Worm (Caenorhabditis elegans): ENCODE data around the gene K04A8.1.

K04A8.1 gene

DNA sequence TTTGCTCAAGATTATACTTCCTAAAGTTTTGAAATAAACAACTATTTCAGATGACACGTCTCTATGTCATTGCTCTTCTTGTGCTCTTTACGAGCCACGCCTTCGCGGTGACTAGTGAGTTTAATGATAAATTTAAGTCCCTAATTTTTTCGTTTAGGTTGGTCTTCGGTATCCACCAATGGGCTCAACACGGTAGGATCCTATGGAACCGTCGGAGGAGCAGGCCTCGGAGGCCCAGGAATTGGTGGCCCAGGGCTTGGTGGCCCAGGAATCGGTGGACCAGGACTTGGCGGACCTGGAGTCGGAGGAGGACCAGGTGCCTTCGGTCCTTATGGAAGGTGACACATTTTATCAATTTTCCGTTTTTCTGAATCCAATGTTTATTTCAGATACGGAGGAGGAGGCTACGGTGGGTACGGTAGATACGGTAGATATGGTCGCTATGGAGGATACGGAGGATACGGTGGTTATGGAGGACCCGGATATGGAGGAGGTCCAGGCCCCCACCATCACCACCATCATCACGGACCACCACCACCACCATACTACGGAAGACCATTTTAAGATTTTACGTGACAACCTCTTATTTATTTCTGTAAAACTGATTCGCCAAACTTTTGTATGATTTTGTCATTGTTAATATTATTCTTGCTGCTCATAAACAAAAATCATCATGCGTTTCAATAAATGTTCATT is 45.6 kb upstream of the K04A8.1 start, which contains the start of the genes F46E10.2 and F46E10.18:
F46E10.2 (plus strand) TSS at position 51 of the 696 bp plus-strand sequence.
F46E10.18 (plus strand) TSS at position 646 of the 696 bp plus-strand sequence.
- TF ChIP-seq hmg-1.2 (GFP tag; IDR thresholded peaks at IDR 0.05): 0 out of 2 replicates have a peak, but pooled peaks have one; percentile 6
- TF ChIP-seq nhr-120 (GFP tag; IDR thresholded peaks at IDR 0.05): 0 out of 2 replicates have a peak, but pooled peaks have one; percentile 46
- TF ChIP-seq zfh-2 (GFP tag; conservative IDR thresholded peaks at IDR 0.05): peak; percentile 84
- TF ChIP-seq fkh-3 (tag; optimal IDR thresholded peaks at IDR 0.05): no peak
- no peak for TF ChIP-seq B0261.1 (tag; optimal IDR thresholded peaks at IDR 0.05)
- TF ChIP-seq egrh-3 (GFP tag; IDR thresholded peaks at IDR 0.05): peak; percentile 31; the same call in 1 of the 2 replicates

DNA sequence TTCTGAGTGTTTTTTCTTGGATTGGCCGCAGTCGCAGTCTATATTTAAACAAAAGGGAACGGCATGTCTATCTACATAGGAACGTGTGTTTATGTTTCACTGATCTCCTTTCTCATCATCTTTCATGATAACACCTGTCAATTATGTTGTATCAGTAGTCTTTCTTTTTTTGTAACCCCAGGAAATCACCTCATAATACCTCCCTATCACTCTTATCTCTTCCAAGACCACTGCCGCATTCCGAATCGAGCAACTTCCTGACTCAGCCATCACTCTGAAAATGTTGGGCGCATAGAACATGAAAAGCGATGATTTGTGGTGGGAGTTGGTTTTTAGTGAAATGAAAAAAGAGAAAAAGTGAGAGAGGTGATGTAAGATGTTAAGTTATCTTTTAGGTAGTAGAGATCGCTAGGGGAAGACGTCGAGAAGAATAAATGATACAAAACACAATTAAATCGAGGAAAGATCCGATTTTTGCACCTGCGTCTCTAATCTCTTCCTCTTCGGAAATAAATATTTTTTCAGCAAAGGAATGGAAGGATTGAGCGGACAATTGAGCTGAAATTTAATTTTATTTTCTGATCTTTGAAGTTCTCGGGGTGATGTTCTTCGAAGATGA is 43.1 kb upstream of the K04A8.1 start:
- TF ChIP-seq atf-7 (tag; optimal IDR thresholded peaks at IDR 0.05): peak; percentile 68
- TF ChIP-seq egl-44 (GFP tag; IDR thresholded peaks at IDR 0.05): peak; percentile 49; the same call in 1 of the 2 replicates
- peak; percentile 4 for TF ChIP-seq nhr-90 (tag; optimal IDR thresholded peaks at IDR 0.05)
- peak; percentile 94 for TF ChIP-seq ets-4 (GFP tag; optimal IDR thresholded peaks at IDR 0.05)
- peak; percentile 72 for TF ChIP-seq dox-1 (GFP tag; IDR thresholded peaks at IDR 0.05)
- no peak for TF ChIP-seq B0261.1 (tag; optimal IDR thresholded peaks at IDR 0.05)
- no peak for TF ChIP-seq Y53F4B.3 (GFP tag; IDR thresholded peaks at IDR 0.05)
- TF ChIP-seq unc-130 (GFP tag; optimal IDR thresholded peaks at IDR 0.05): no peak
- 0 out of 2 replicates have a peak, but pooled peaks have one; percentile 16 for TF ChIP-seq B0336.3 (GFP tag; IDR thresholded peaks at IDR 0.05)
- peak; percentile 41 for TF ChIP-seq unc-62 (GFP tag; optimal IDR thresholded peaks at IDR 0.05)
- peak; percentile 99 for TF ChIP-seq nhr-80 (tag; optimal IDR thresholded peaks at IDR 0.05)
- TF ChIP-seq ztf-22 (GFP tag; optimal IDR thresholded peaks at IDR 0.05): peak; percentile 83
- TF ChIP-seq rec-8 (tag; optimal IDR thresholded peaks at IDR 0.05): no peak
- TF ChIP-seq cebp-1 (GFP tag; IDR thresholded peaks at IDR 0.05): no peak
- TF ChIP-seq cebp-1 (tag; optimal IDR thresholded peaks at IDR 0.05): peak; percentile 23
- peak; percentile 0 for TF ChIP-seq tbp1 (GFP tag; optimal IDR thresholded peaks at IDR 0.05)

DNA sequence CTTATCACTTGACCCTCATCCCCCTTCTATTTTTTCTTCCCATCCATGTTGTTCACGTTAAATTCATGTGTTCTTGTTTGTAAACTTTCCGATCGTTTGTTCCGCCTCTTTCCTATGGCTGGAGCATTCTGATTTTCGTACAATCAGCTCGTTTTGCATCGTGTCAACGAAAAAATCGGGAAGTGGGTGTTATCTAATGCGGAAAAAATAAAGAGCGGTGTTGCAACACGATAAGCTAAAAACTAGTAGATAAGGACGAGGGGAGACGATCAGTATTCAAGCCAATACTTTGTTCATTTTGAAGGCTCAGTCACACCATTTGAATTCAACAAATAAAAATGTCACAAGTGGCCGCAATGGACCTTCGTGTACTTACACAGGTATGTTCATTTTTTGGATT is 41.4 kb upstream of the K04A8.1 start, which contains the start of gene acs-1:
acs-1 (plus strand) TSS at position 233 of the 400 bp plus-strand sequence.
- TF ChIP-seq ets-4 (GFP tag; optimal IDR thresholded peaks at IDR 0.05) (peak; percentile 89), ztf-18 (tag; optimal IDR thresholded peaks at IDR 0.05) (no peak), sptf-2 (GFP tag; optimal IDR thresholded peaks at IDR 0.05) (no peak), F37B4.10 (GFP tag; IDR thresholded peaks at IDR 0.05) (no peak), lin-40 (tag; optimal IDR thresholded peaks at IDR 0.05) (no peak), ztf-22 (GFP tag; optimal IDR thresholded peaks at IDR 0.05) (peak; percentile 42), nhr-80 (tag; optimal IDR thresholded peaks at IDR 0.05) (peak; percentile 98), B0336.3 (GFP tag; IDR thresholded peaks at IDR 0.05) (0 out of 2 replicates have a peak, but pooled peaks have one; percentile 33), nhr-120 (GFP tag; IDR thresholded peaks at IDR 0.05) (no peak), ztf-28 (GFP tag; IDR thresholded peaks at IDR 0.05) (no peak), dox-1 (GFP tag; IDR thresholded peaks at IDR 0.05) (peak; percentile 41)

DNA sequence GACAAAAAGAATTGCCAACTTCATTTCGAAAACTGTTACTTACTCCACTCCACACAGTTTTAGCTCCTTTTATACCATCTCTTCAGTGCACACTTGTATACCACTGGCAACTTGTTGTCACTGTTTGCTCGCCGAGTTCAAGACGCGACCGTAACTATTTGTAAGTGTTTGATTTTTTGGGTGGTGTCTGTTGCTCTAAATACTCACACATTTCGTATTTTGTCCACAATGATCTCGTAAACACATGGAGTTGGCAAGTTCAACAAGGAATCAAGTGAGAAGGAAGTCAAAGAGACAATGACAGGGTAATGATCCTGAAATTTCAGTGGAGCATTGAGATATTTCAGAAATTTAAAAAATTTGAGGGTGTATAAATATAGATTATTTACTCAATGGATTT is 33.1 kb upstream of the K04A8.1 start, which contains the start of gene hpo-26:
hpo-26 (minus strand) TSS at position 31 of the 400 bp plus-strand sequence.
- no peak for TF ChIP-seq nfya-2 (GFP tag; IDR thresholded peaks at IDR 0.05)
- TF ChIP-seq F57A8.1 (GFP tag; optimal IDR thresholded peaks at IDR 0.05): no peak
- no peak for TF ChIP-seq bed-1 (GFP tag; IDR thresholded peaks at IDR 0.05)
- TF ChIP-seq ama-1 (optimal IDR thresholded peaks at IDR 0.05): no peak
- no peak for TF ChIP-seq ama-1 (GFP tag; optimal IDR thresholded peaks at IDR 0.05)
- no peak for TF ChIP-seq F39B2.1 (GFP tag; IDR thresholded peaks at IDR 0.05)
- TF ChIP-seq T26A5.8 (tag; optimal IDR thresholded peaks at IDR 0.05): no peak
- TF ChIP-seq dox-1 (GFP tag; IDR thresholded peaks at IDR 0.05): no peak
- TF ChIP-seq ekl-4 (GFP tag; IDR thresholded peaks at IDR 0.05): no peak
- TF ChIP-seq B0336.3 (GFP tag; IDR thresholded peaks at IDR 0.05): no peak
- TF ChIP-seq Y53F4B.3 (GFP tag; IDR thresholded peaks at IDR 0.05): no peak
- no peak for TF ChIP-seq ceh-100 (GFP tag; IDR thresholded peaks at IDR 0.05)
- no peak for TF ChIP-seq sptf-2 (GFP tag; optimal IDR thresholded peaks at IDR 0.05)
- no peak for TF ChIP-seq nhr-179 (tag; optimal IDR thresholded peaks at IDR 0.05)
- TF ChIP-seq F52B5.7 (tag; optimal IDR thresholded peaks at IDR 0.05): no peak
- TF ChIP-seq madf-8 (GFP tag; conservative IDR thresholded peaks at IDR 0.05): no peak
- no peak for TF ChIP-seq aptf-2 (GFP tag; conservative IDR thresholded peaks at IDR 0.05)
